Fruit fly (Drosophila melanogaster) whole organism, prepupa: Measurements from ENCODE around the gene CG14877.

ENCODE experiments used
- Blimp-1 ChIP-seq: fragments of 200-800 bp; sonication (Bioruptor generic); optimal IDR thresholded peaks from 3 replicates; lab custom pipeline; 2017; ENCODE audit warnings: missing biosample characterization, missing genetic modification characterization, mild to moderate bottlenecking, moderate library complexity, missing genetic modification reagents
- CG10669 ChIP-seq: fragments of 200-800 bp; sonication (Bioruptor generic); optimal IDR thresholded peaks from 3 replicates; lab custom pipeline; 2018; ENCODE audit warnings: missing biosample characterization, mild to moderate bottlenecking, missing genetic modification characterization, moderate library complexity
- CG11294 ChIP-seq: fragments of 200-800 bp; sonication (Bioruptor generic); IDR thresholded peaks from 2 replicates; pipeline ENCODE4 v1.3.6; 2022; ENCODE audit warnings: missing biosample characterization, missing genetic modification characterization
- CG31627 ChIP-seq: fragments of 200-800 bp; sonication (Bioruptor generic); optimal IDR thresholded peaks from 3 replicates; lab custom pipeline; 2016; ENCODE audit warnings: missing biosample characterization, missing genetic modification characterization
- CG32006 ChIP-seq: fragments of 200-800 bp; sonication (Bioruptor generic); optimal IDR thresholded peaks from 3 replicates; lab custom pipeline; 2017; ENCODE audit warnings: missing biosample characterization, mild to moderate bottlenecking, missing genetic modification characterization
- CG34406 ChIP-seq: fragments of 200-800 bp; sonication (Bioruptor generic); optimal IDR thresholded peaks from 3 replicates; lab custom pipeline; 2016; ENCODE audit warnings: missing biosample characterization, missing genetic modification characterization
- CG3919 ChIP-seq: fragments of 200-800 bp; sonication (Bioruptor generic); optimal IDR thresholded peaks from 3 replicates; lab custom pipeline; 2016; ENCODE audit warnings: missing biosample characterization, missing genetic modification characterization
- CG4318 ChIP-seq: fragments of 200-800 bp; sonication (Bioruptor generic); optimal IDR thresholded peaks from 3 replicates; lab custom pipeline; 2017; ENCODE audit warnings: missing biosample characterization, mild to moderate bottlenecking, missing genetic modification characterization
- CG6163 ChIP-seq: fragments of 200-800 bp; sonication (Bioruptor generic); IDR thresholded peaks from 3 replicates; pipeline ENCODE4 v1.3.6; 2022; ENCODE audit warnings: missing biosample characterization, missing genetic modification characterization
- CG6808 ChIP-seq: fragments of 200-800 bp; sonication (Bioruptor generic); optimal IDR thresholded peaks from 3 replicates; lab custom pipeline; 2017; ENCODE audit warnings: missing biosample characterization, missing genetic modification characterization, mild to moderate bottlenecking, moderate library complexity, missing genetic modification reagents
- CG6854 ChIP-seq: fragments of 200-800 bp; sonication (Bioruptor generic); optimal IDR thresholded peaks from 2 replicates; lab custom pipeline; 2017; ENCODE audit warnings: missing biosample characterization, mild to moderate bottlenecking, missing genetic modification characterization
- CG7368 ChIP-seq: fragments of 200-800 bp; sonication (Bioruptor generic); optimal IDR thresholded peaks from 3 replicates; lab custom pipeline; 2016; ENCODE audit warnings: missing biosample characterization, missing genetic modification characterization
- CG8632 ChIP-seq: fragments of 200-800 bp; sonication (Bioruptor generic); optimal IDR thresholded peaks from 3 replicates; lab custom pipeline; 2016; ENCODE audit warnings: missing biosample characterization, missing genetic modification characterization
- Eip75B ChIP-seq: fragments of 200-800 bp; sonication (Bioruptor generic); optimal IDR thresholded peaks from 3 replicates; lab custom pipeline; 2016; ENCODE audit warnings: missing biosample characterization, missing genetic modification characterization
- Eip78C ChIP-seq: fragments of 200-800 bp; sonication (Bioruptor generic); peaks from one replicate; lab custom pipeline; 2016; ENCODE audit warnings: missing biosample characterization, missing genetic modification characterization
- Ets21C ChIP-seq: fragments of 200-800 bp; sonication (Bioruptor generic); optimal IDR thresholded peaks from 3 replicates; lab custom pipeline; 2016; ENCODE audit warnings: missing biosample characterization, missing genetic modification characterization
- Gug ChIP-seq: fragments of 200-800 bp; sonication (Bioruptor generic); IDR thresholded peaks from 2 replicates; pipeline ENCODE4 v1.3.6; 2022; ENCODE audit warnings: missing biosample characterization, missing genetic modification characterization
- Hr39 ChIP-seq: fragments of 200-800 bp; sonication (Bioruptor generic); optimal IDR thresholded peaks from 2 replicates; lab custom pipeline; 2016; ENCODE audit warnings: missing biosample characterization, missing genetic modification characterization
- Hr4 ChIP-seq: fragments of 200-800 bp; sonication (Bioruptor generic); optimal IDR thresholded peaks from 3 replicates; lab custom pipeline; 2016; ENCODE audit warnings: missing biosample characterization, missing genetic modification characterization
- OdsH ChIP-seq: fragments of 200-800 bp; sonication (Bioruptor generic); optimal IDR thresholded peaks from 3 replicates; lab custom pipeline; 2016; ENCODE audit warnings: missing biosample characterization, missing genetic modification characterization
- Smox ChIP-seq: fragments of 200-800 bp; sonication (Bioruptor generic); optimal IDR thresholded peaks from 3 replicates; lab custom pipeline; 2016; ENCODE audit warnings: missing biosample characterization, missing genetic modification characterization
- Sox15 ChIP-seq: fragments of 200-800 bp; sonication (Bioruptor generic); optimal IDR thresholded peaks from 3 replicates; lab custom pipeline; 2016; ENCODE audit warnings: missing biosample characterization, missing genetic modification characterization
- achi ChIP-seq: fragments of 200-800 bp; sonication (Bioruptor generic); optimal IDR thresholded peaks from 3 replicates; lab custom pipeline; 2016; ENCODE audit warnings: missing biosample characterization, missing genetic modification characterization
- acj6 ChIP-seq: fragments of 200-800 bp; sonication (Bioruptor generic); optimal IDR thresholded peaks from 3 replicates; lab custom pipeline; 2016; ENCODE audit warnings: missing biosample characterization, missing genetic modification characterization
- cyc ChIP-seq: fragments of 200-800 bp; sonication (Bioruptor generic); optimal IDR thresholded peaks from 3 replicates; lab custom pipeline; 2016; ENCODE audit warnings: missing biosample characterization, missing genetic modification characterization
- dac ChIP-seq: fragments of 200-800 bp; sonication (Bioruptor generic); optimal IDR thresholded peaks from 2 replicates; lab custom pipeline; 2017; ENCODE audit warnings: missing biosample characterization, mild to moderate bottlenecking, missing genetic modification characterization
- eg ChIP-seq: fragments of 200-800 bp; sonication (Bioruptor generic); IDR thresholded peaks from 3 replicates; pipeline ENCODE4 v1.3.6; 2022; ENCODE audit warnings: missing biosample characterization, missing genetic modification characterization
- esn ChIP-seq: fragments of 200-800 bp; sonication (Bioruptor generic); optimal IDR thresholded peaks from 2 replicates; lab custom pipeline; 2016; ENCODE audit warnings: missing biosample characterization, mild to moderate bottlenecking, missing genetic modification characterization, moderate library complexity
- fd85E ChIP-seq: fragments of 200-800 bp; sonication (Bioruptor generic); optimal IDR thresholded peaks from 3 replicates; lab custom pipeline; 2016; ENCODE audit warnings: missing biosample characterization, missing genetic modification characterization
- fkh ChIP-seq: fragments of 200-800 bp; sonication (Bioruptor generic); optimal IDR thresholded peaks from 3 replicates; lab custom pipeline; 2017; ENCODE audit warnings: missing biosample characterization, mild to moderate bottlenecking, missing genetic modification characterization, moderate library complexity
- salr ChIP-seq, 2 experiments: fragments of 200-800 bp; sonication (Bioruptor generic); optimal IDR thresholded peaks; 3 replicates each; lab custom pipeline; 2016 to 2018; ENCODE audit warnings: missing biosample characterization in 2 of 2, missing genetic modification characterization in 2 of 2, mild to moderate bottlenecking in 1 of 2
- spab ChIP-seq: fragments of 200-800 bp; sonication (Bioruptor generic); optimal IDR thresholded peaks from 2 replicates; lab custom pipeline; 2017; ENCODE audit warnings: missing biosample characterization, mild to moderate bottlenecking, missing genetic modification characterization, missing genetic modification reagents
- svp ChIP-seq: fragments of 200-800 bp; sonication (Bioruptor generic); peaks from one replicate; lab custom pipeline; 2016; ENCODE audit warnings: missing biosample characterization, missing genetic modification characterization
- topi ChIP-seq: fragments of 200-800 bp; sonication (Bioruptor generic); optimal IDR thresholded peaks from 3 replicates; lab custom pipeline; 2016; ENCODE audit warnings: missing biosample characterization, missing genetic modification characterization
- vri ChIP-seq: fragments of 200-800 bp; sonication (Bioruptor generic); optimal IDR thresholded peaks from 3 replicates; lab custom pipeline; 2016; ENCODE audit warnings: missing biosample characterization, mild to moderate bottlenecking, missing genetic modification characterization

Gene CG14877

dm6 chr3R:15895978-15896377, at the start of gene CG14877:
CG14877 (minus strand) TSS chr3R:15896078.
- TF ChIP-seq CG32006 (GFP tag; lab: Kevin White, UChicago): no peak
- TF ChIP-seq CG10669 (GFP tag; lab: Kevin White, UChicago): no peak
- no peak for TF ChIP-seq CG6808 (GFP tag; lab: Kevin White, UChicago)
- TF ChIP-seq eg: no peak
- TF ChIP-seq CG34406 (GFP tag; lab: Kevin White, UChicago): no peak
- no peak for TF ChIP-seq CG6163
- TF ChIP-seq cyc (GFP tag; lab: Kevin White, UChicago): no peak
- no peak for TF ChIP-seq CG7368
- no peak for TF ChIP-seq Eip78C (GFP tag; lab: Kevin White, UChicago)
- no peak for TF ChIP-seq dac (GFP tag; lab: Kevin White, UChicago)
- TF ChIP-seq Eip75B (GFP tag; lab: Kevin White, UChicago): no peak
- TF ChIP-seq Blimp-1 (GFP tag; lab: Kevin White, UChicago): no peak
- TF ChIP-seq Gug (GFP tag; lab: Robert Waterston, UW): no peak
- TF ChIP-seq CG31627 (GFP tag; lab: Kevin White, UChicago): no peak
- no peak for TF ChIP-seq Hr39 (GFP tag; lab: Kevin White, UChicago)
- TF ChIP-seq, all 60 proteins: peak for 0

- TF ChIP-seq CG6808 (GFP tag; lab: Kevin White, UChicago) (no peak), OdsH (GFP tag; lab: Kevin White, UChicago) (no peak), eg (0 out of 3 replicates have a peak, but pooled peaks have one; percentile 14)
Measured at dm6 chr3R:15937708-15938107, 41.8 kb upstream of the CG14877 start.

- TF ChIP-seq esn (GFP tag; lab: Kevin White, UChicago): no peak
- TF ChIP-seq achi (GFP tag; lab: Kevin White, UChicago): no peak
- TF ChIP-seq acj6: no peak
- TF ChIP-seq Sox15: no peak
- no peak for TF ChIP-seq dac (GFP tag; lab: Kevin White, UChicago)
- TF ChIP-seq CG4318 (GFP tag; lab: Kevin White, UChicago): no peak
- TF ChIP-seq Ets21C: no peak
- TF ChIP-seq Smox (GFP tag; lab: Kevin White, UChicago): no peak
- TF ChIP-seq spab (GFP tag; lab: Kevin White, UChicago): no peak
- TF ChIP-seq fd85E (GFP tag; lab: Kevin White, UChicago): no peak
Measured at dm6 chr3R:15935538-15935937, 39.7 kb upstream of the CG14877 start.

- TF ChIP-seq CG3919: no peak
- no peak for TF ChIP-seq Hr4 (GFP tag; lab: Kevin White, UChicago)
- TF ChIP-seq salr (GFP tag; optimal IDR thresholded peaks at IDR 0.05; lab: Kevin White, UChicago): no peak
- no peak for TF ChIP-seq CG10669 (GFP tag; lab: Kevin White, UChicago)
- TF ChIP-seq CG6854: no peak
- TF ChIP-seq dac (GFP tag; lab: Kevin White, UChicago): no peak
- no peak for TF ChIP-seq CG31627 (GFP tag; lab: Kevin White, UChicago)
- no peak for TF ChIP-seq svp (GFP tag; lab: Kevin White, UChicago)
- TF ChIP-seq CG8632 (GFP tag; lab: Kevin White, UChicago): no peak
- TF ChIP-seq vri (GFP tag; lab: Kevin White, UChicago): no peak
- TF ChIP-seq CG6808 (GFP tag; lab: Kevin White, UChicago): peak; percentile 100
- TF ChIP-seq Eip78C (GFP tag; lab: Kevin White, UChicago): peak; percentile 38
- TF ChIP-seq CG11294 (GFP tag; lab: Robert Waterston, UW): 0 out of 2 replicates have a peak, but pooled peaks have one; percentile 17
- no peak for TF ChIP-seq Eip75B (GFP tag; lab: Kevin White, UChicago)
- peak; percentile 71 for TF ChIP-seq fkh
- 0 out of 3 replicates have a peak, but pooled peaks have one; percentile 11 for TF ChIP-seq eg
- no peak for TF ChIP-seq topi
- TF ChIP-seq OdsH (GFP tag; lab: Kevin White, UChicago): no peak
- TF ChIP-seq, all 60 proteins: peak for 5
Measured at dm6 chr3R:15934952-15935351, 39.1 kb upstream of the CG14877 start, which contains the start of gene Sap47. Sap47 (plus strand) TSS chr3R:15935100.
